Worm (Caenorhabditis elegans): ENCODE results near the gene zchc-1A.

zchc-1A gene

DNA sequence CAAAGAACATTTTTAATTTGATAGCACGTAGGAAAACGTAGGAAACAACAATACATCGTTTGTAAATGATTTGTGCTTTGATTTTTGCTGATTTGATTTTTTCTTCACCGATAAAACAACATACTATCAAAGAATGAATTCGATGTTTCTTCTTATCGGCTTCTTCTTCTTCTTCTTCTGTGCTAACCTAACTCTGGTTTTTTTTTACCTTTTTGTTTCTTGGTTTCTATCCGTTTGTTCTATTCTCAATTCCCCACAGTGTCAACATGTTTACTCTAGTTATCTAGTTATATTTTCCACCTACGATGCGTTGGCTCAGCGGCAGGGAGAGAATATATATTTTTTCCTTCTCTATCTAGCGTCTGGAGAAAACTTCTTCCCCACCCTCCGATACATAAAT is 33.6 kb downstream of the zchc-1A start:
- TF ChIP-seq nhr-77 (tag; optimal IDR thresholded peaks at IDR 0.05) (peak; percentile 11), aha-1 (tag) (peak; percentile 74), dmd-6 (GFP tag; IDR thresholded peaks at IDR 0.05) (peak; percentile 13; the same call in 1 of the 2 replicates), nhr-28 (tag; optimal IDR thresholded peaks at IDR 0.05) (peak; percentile 47), egl-43 (GFP tag; IDR thresholded peaks at IDR 0.05) (no peak), ces-1 (GFP tag; optimal IDR thresholded peaks at IDR 0.05) (no peak), daf-16 (GFP tag; optimal IDR thresholded peaks at IDR 0.05) (peak in 1 of 2 experiments; percentile 40), daf-16 (tag; optimal IDR thresholded peaks at IDR 0.05) (peak; percentile 78), pqm-1 (tag; optimal IDR thresholded peaks at IDR 0.05) (peak; percentile 27), lsy-2 (tag; optimal IDR thresholded peaks at IDR 0.05) (no peak), fos-1 (tag; optimal IDR thresholded peaks at IDR 0.05) (no peak)

DNA sequence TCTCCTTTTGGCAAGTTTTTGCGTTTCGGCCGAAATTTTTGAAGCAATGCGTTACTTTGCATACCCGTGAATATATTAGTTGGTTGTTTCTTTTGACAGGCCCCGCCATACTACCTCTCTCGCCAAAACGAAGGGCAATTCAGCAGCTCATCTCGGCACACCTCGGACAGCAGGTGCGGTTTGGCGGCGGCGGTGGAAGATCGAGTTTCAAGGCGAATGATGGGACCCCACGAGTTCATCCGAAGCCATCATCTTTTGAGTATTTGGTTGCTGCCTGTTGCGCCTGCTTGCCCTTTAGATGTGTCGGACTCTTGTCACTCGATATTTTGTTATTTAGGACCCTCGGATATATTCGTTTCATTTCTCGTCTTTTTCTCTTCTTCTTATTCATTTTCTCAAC is 34.2 kb downstream of the zchc-1A start:
- TF ChIP-seq hmg-1.1 (GFP tag; IDR thresholded peaks at IDR 0.05) (no peak), fkh-10 (GFP tag; optimal IDR thresholded peaks at IDR 0.05) (no peak), egl-43 (GFP tag; IDR thresholded peaks at IDR 0.05) (peak; percentile 61; the same call in 1 of the 2 replicates), ctbp-1 (GFP tag; IDR thresholded peaks at IDR 0.05) (0 out of 2 replicates have a peak, but pooled peaks have one; percentile 11), tra-1 (GFP tag; IDR thresholded peaks at IDR 0.05) (peak; percentile 19; the same call in 1 of the 2 replicates), set-16 (GFP tag; IDR thresholded peaks at IDR 0.05) (peak; percentile 70), hif-1 (tag; optimal IDR thresholded peaks at IDR 0.05) (peak in 1 of 2 experiments; percentile 5)

DNA sequence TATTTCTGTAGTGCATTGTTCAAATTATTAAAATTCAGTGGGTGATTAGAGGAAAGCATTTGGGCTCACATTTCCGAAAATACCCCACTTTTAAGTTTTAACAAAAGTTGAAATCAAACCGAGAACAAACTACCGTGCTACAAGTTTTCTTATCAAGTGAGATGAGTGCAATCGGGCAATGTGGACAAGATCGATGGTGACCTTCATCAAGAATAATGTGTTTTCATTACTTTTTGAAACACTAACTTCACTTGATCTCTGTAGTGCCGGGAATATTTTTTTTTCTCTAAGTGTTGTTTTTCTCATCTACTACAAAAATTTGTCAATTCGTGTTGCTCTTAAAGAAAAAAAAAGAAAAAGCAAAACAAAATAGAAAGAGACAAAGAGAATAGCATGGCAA is 34.7 kb downstream of the zchc-1A start:
- TF ChIP-seq pqm-1 (tag; optimal IDR thresholded peaks at IDR 0.05) (peak; percentile 29), nhr-77 (tag; optimal IDR thresholded peaks at IDR 0.05) (no peak), ceh-28 (tag; optimal IDR thresholded peaks at IDR 0.05) (no peak), egl-43 (GFP tag; IDR thresholded peaks at IDR 0.05) (no peak), nhr-42 (GFP tag; IDR thresholded peaks at IDR 0.05) (no peak), dve-1 (tag; optimal IDR thresholded peaks at IDR 0.05; ENCODE audit: insufficient read depth) (peak; percentile 0), ceh-82 (tag; optimal IDR thresholded peaks at IDR 0.05) (no peak), F10B5.3 (tag; optimal IDR thresholded peaks at IDR 0.05) (no peak), nhr-28 (tag; optimal IDR thresholded peaks at IDR 0.05) (peak; percentile 83), nhr-6 (tag; optimal IDR thresholded peaks at IDR 0.05) (no peak), unc-62 (GFP tag; optimal IDR thresholded peaks at IDR 0.05 in 1 of 2) (peak in 1 of 2 experiments; percentile 87), unc-62 (tag; optimal IDR thresholded peaks at IDR 0.05) (no peak), zag-1 (tag; optimal IDR thresholded peaks at IDR 0.05) (no peak), mes-2 (tag; optimal IDR thresholded peaks at IDR 0.05; ENCODE audit: poor library complexity, severe bottlenecking) (no peak), spr-3 (GFP tag; optimal IDR thresholded peaks at IDR 0.05) (no peak), duxl-1 (tag; optimal IDR thresholded peaks at IDR 0.05; ENCODE audit: poor library complexity) (no peak)

DNA sequence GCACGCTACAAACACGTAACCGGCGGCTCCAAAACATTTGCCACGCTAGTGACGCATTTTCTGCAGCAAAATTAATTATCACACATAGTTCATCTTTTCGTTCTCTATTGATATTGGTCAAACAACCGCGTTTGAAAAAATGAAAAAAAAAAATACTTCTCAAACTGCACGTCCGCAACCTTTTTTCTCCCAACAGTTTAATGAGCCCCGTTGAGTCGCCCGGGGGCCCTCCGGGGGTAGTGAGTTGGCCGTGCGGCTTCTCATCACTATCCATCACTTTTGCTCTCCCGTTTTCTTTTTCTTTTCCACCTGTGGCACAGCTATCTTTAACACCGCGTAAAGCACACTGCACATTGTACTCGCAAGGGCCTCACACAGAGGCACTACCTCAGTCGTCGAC is 35.3 kb downstream of the zchc-1A start:
- TF ChIP-seq Y105C5A.15 (GFP tag; IDR thresholded peaks at IDR 0.05), result no peak
- TF ChIP-seq T20F7.1 (GFP tag; optimal IDR thresholded peaks at IDR 0.05), result no peak
- TF ChIP-seq F37D6.2 (tag; optimal IDR thresholded peaks at IDR 0.05), result no peak
- no peak for TF ChIP-seq nhr-42 (GFP tag; IDR thresholded peaks at IDR 0.05)
- peak; percentile 93 for TF ChIP-seq aha-1 (tag)
- peak; percentile 19 to 97 for TF ChIP-seq hif-1 (tag; optimal IDR thresholded peaks at IDR 0.05)
- 0 out of 2 replicates have a peak, but pooled peaks have one; percentile 26 for TF ChIP-seq hmg-1.1 (GFP tag; IDR thresholded peaks at IDR 0.05)
- no peak for TF ChIP-seq dmd-8 (GFP tag; IDR thresholded peaks at IDR 0.05)
- TF ChIP-seq mxl-3 (GFP tag; optimal IDR thresholded peaks at IDR 0.05), result no peak
- TF ChIP-seq fos-1 (tag; optimal IDR thresholded peaks at IDR 0.05), result no peak
- TF ChIP-seq ztf-7 (tag; optimal IDR thresholded peaks at IDR 0.05), result no peak
- TF ChIP-seq hlh-11 (tag; optimal IDR thresholded peaks at IDR 0.05), result no peak
- peak in 1 of 2 experiments; percentile 2 for TF ChIP-seq lsy-2 (tag; optimal IDR thresholded peaks at IDR 0.05)
- no peak for TF ChIP-seq sdz-12 (GFP tag; optimal IDR thresholded peaks at IDR 0.05)
- TF ChIP-seq pha-4 (GFP tag; IDR thresholded peaks at IDR 0.05), result no peak
- TF ChIP-seq pha-4 (tag; optimal IDR thresholded peaks at IDR 0.05), result no peak
- peak; percentile 42 for TF ChIP-seq nhr-11 (tag; optimal IDR thresholded peaks at IDR 0.05)
- TF ChIP-seq ceh-20 (GFP tag; IDR thresholded peaks at IDR 0.05), result peak; percentile 19; the same call in 1 of the 2 replicates
- TF ChIP-seq nhr-111 (GFP tag; optimal IDR thresholded peaks at IDR 0.05), result no peak
- TF ChIP-seq lin-15B (tag; optimal IDR thresholded peaks at IDR 0.05), result no peak
